Fruit fly (Drosophila melanogaster): Measurements from ENCODE around the gene CG5199.
A peak's percentile ranks its signal among the peaks of the same experiment; 100 is the strongest.

CG5199 gene

DNA sequence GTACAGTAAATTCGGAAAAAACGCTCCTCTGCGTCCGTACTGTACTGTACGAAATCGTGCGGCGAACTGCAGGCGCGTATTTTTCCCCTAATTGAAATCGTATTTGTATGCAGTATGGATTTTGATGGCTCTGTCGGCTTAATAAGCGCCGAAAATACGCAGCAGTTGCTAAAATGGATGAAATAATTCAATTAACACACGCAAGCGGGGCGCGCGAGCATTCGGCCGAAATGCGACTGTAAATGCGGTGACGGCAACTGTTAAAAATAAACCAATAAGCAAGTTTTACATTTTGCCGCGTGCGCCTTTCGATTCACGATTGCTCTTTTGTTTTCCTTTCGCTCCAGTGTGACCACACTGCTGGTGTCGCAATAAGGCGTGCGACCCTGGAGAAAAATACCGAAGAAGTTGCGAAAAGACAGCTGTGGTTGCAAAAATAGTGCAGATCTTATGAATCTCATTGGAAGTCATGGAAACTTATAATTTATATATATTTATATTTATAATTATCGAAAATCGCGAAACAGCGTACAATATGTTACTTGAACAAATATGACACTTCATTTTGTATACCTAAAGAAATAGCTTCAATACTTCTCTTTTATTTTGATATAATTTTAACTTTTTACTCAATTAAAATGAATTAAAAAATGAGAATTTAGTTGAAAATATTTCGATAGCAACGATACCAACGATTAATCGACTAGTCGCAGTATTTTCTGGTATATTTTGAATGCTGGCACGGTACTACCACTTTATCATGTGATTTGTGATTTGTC lies 20.5 kb upstream of the CG5199 start, which contains the start of the genes CG32428 and CG5969 (continued):
- TF ChIP-seq CG7928 (GFP tag; optimal IDR thresholded peaks at IDR 0.05) (peak; percentile 33), gcm2 (GFP tag; optimal IDR thresholded peaks at IDR 0.05) (no peak), CG16815 (GFP tag; optimal IDR thresholded peaks at IDR 0.05) (peak; percentile 23), CG9215 (GFP tag; IDR thresholded peaks at IDR 0.05) (no peak; the same call in 1 of the 2 replicates), CG16863 (GFP tag; optimal IDR thresholded peaks at IDR 0.05) (no peak), B-H1 (GFP tag; IDR thresholded peaks at IDR 0.05) (peak; percentile 62), Pdp1 (GFP tag; optimal IDR thresholded peaks at IDR 0.05) (no peak), Taf1 (GFP tag; IDR thresholded peaks at IDR 0.05) (peak; percentile 49), Dek (tag; optimal IDR thresholded peaks at IDR 0.05) (peak; percentile 76), ato (GFP tag; IDR thresholded peaks at IDR 0.05; ENCODE audit: partially characterized antibody) (no peak), sd (tag; optimal IDR thresholded peaks at IDR 0.05) (peak; percentile 69), her (GFP tag; optimal IDR thresholded peaks at IDR 0.05) (no peak), ttk (GFP tag; IDR thresholded peaks at IDR 0.05) (no peak), nmo (GFP tag; optimal IDR thresholded peaks at IDR 0.05) (peak; percentile 74), emc (GFP tag; optimal IDR thresholded peaks at IDR 0.05) (no peak), CG5245 (GFP tag; optimal IDR thresholded peaks at IDR 0.05) (no peak), CG16813 (GFP tag; IDR thresholded peaks at IDR 0.05; ENCODE audit: partially characterized antibody) (no peak), pan (optimal IDR thresholded peaks at IDR 0.05) (no peak), pan (GFP tag; optimal IDR thresholded peaks at IDR 0.05 in 1 of 2, IDR thresholded peaks at IDR 0.05 in 1 of 2) (peak in 1 of 2 experiments; percentile 77), CG7271 (tag; optimal IDR thresholded peaks at IDR 0.05) (peak; percentile 12), ab (GFP tag; optimal IDR thresholded peaks at IDR 0.05) (no peak), CG1647 (GFP tag; optimal IDR thresholded peaks at IDR 0.05) (no peak), mirr (GFP tag; optimal IDR thresholded peaks at IDR 0.05) (peak; percentile 29), nau (GFP tag; optimal IDR thresholded peaks at IDR 0.05) (no peak), zfh1 (GFP tag; IDR thresholded peaks at IDR 0.05) (peak; percentile 62; the same call in 2 of the 3 replicates), vnd (GFP tag; IDR thresholded peaks at IDR 0.05; ENCODE audit: partially characterized antibody) (no peak), sim (GFP tag; IDR thresholded peaks at IDR 0.05) (no peak), vfl (GFP tag; optimal IDR thresholded peaks at IDR 0.05) (no peak), Lhr (GFP tag; optimal IDR thresholded peaks at IDR 0.05) (peak; percentile 21), CG14441 (GFP tag; IDR thresholded peaks at IDR 0.05) (peak; percentile 76), ci (GFP tag; IDR thresholded peaks at IDR 0.05) (peak; percentile 36; the same call in 2 of the 3 replicates), CG8290 (GFP tag; optimal IDR thresholded peaks at IDR 0.05) (no peak), CG8290 (tag; optimal IDR thresholded peaks at IDR 0.05) (peak in 1 of 2 experiments; percentile 58), mam (GFP tag; optimal IDR thresholded peaks at IDR 0.05) (peak; percentile 43), CG14965 (GFP tag; optimal IDR thresholded peaks at IDR 0.05; ENCODE audit: borderline replicate concordance) (no peak), sisA (GFP tag; IDR thresholded peaks at IDR 0.05) (peak; percentile 37; the same call in 1 of the 2 replicates), CG17912 (GFP tag; optimal IDR thresholded peaks at IDR 0.05) (no peak), br (optimal IDR thresholded peaks at IDR 0.05) (no peak), Meics (GFP tag; optimal IDR thresholded peaks at IDR 0.05) (peak; percentile 79), CG4820 (GFP tag; optimal IDR thresholded peaks at IDR 0.05) (no peak), al (GFP tag; IDR thresholded peaks at IDR 0.05) (peak; percentile 69), CG12391 (tag; optimal IDR thresholded peaks at IDR 0.05) (peak; percentile 79), CG10959 (GFP tag; IDR thresholded peaks at IDR 0.05) (no peak), CG5180 (GFP tag; optimal IDR thresholded peaks at IDR 0.05) (no peak), CG3065 (GFP tag; optimal IDR thresholded peaks at IDR 0.05) (no peak), ewg (GFP tag; optimal IDR thresholded peaks at IDR 0.05) (peak; percentile 36), MESR4 (GFP tag; optimal IDR thresholded peaks at IDR 0.05) (peak; percentile 44), nom (GFP tag; optimal IDR thresholded peaks at IDR 0.05) (no peak), NC2β (GFP tag; optimal IDR thresholded peaks at IDR 0.05) (no peak), twi (tag; optimal IDR thresholded peaks at IDR 0.05) (peak; percentile 14)
